Worm (Caenorhabditis elegans) whole organism, L1 larva: Measurements from ENCODE around the gene cyp-34A1.

Experiments used
- C34B4.2 ChIP-seq: sonication (generic microtip); optimal IDR thresholded peaks from 2 replicates; lab custom pipeline; 2017; ENCODE audit warnings: mild to moderate bottlenecking, missing genetic modification characterization, missing compliant biosample characterization
- F16B12.6 ChIP-seq: fragments of 150-350 bp; optimal IDR thresholded peaks from 2 replicates; lab custom pipeline; 2014; ENCODE audit warnings: missing biosample characterization, missing genetic modification characterization
- Y116A8C.19 ChIP-seq: sonication (generic microtip); optimal IDR thresholded peaks from 2 replicates; lab custom pipeline; 2016; ENCODE audit warnings: missing compliant biosample characterization, missing genetic modification characterization, borderline replicate concordance
- aha-1 ChIP-seq: fragments of 150-350 bp; optimal IDR thresholded peaks from 2 replicates; lab custom pipeline; 2014; ENCODE audit warnings: missing biosample characterization, missing genetic modification characterization
- alr-1 ChIP-seq: fragments of 200-800 bp; sonication (Bioruptor generic); optimal IDR thresholded peaks from 2 replicates; lab custom pipeline; 2018; ENCODE audit warnings: borderline replicate concordance, mild to moderate bottlenecking, missing genetic modification characterization, missing compliant biosample characterization
- ama-1 ChIP-seq: fragments of 150-350 bp; optimal IDR thresholded peaks from 2 replicates; lab custom pipeline; 2014
- blmp-1 ChIP-seq: fragments of 150-350 bp; optimal IDR thresholded peaks from 2 replicates; lab custom pipeline; 2014; ENCODE audit warnings: missing biosample characterization, missing genetic modification characterization
- ceh-8 ChIP-seq: fragments of 200-800 bp; sonication (Bioruptor generic); optimal IDR thresholded peaks from 2 replicates; lab custom pipeline; 2018; ENCODE audit warnings: mild to moderate bottlenecking, missing genetic modification characterization, moderate library complexity, missing compliant biosample characterization
- dpl-1 ChIP-seq, 3 experiments: fragments of 150-350 bp in 2 of 3; sonication (generic microtip) in 1 of 3; optimal IDR thresholded peaks; 2 replicates each; lab custom pipeline; 2014 to 2017; ENCODE audit warnings: missing biosample characterization in 3 of 3, missing genetic modification characterization in 3 of 3, missing genetic modification reagents in 3 of 3
- efl-1 ChIP-seq, 4 experiments: fragments of 150-350 bp; optimal IDR thresholded peaks in 3 of 4; peaks in 1 of 4; 1 replicate in 1 of 4; 2 replicates in 3 of 4; lab custom pipeline; 2014; ENCODE audit warnings: missing biosample characterization in 2 of 4, missing genetic modification characterization in 2 of 4, missing genetic modification reagents in 2 of 4
- efl-3 ChIP-seq: fragments of 200-800 bp; sonication (Bioruptor generic); optimal IDR thresholded peaks from 2 replicates; lab custom pipeline; 2018; ENCODE audit warnings: mild to moderate bottlenecking, missing genetic modification characterization, missing compliant biosample characterization
- egl-27 ChIP-seq, 2 experiments: fragments of 150-350 bp in 1 of 2; sonication (generic microtip); optimal IDR thresholded peaks; 3 replicates each; lab custom pipeline; 2017 to 2018; ENCODE audit warnings: missing biosample characterization in 2 of 2, missing genetic modification characterization in 2 of 2, missing genetic modification reagents in 2 of 2
- ets-5 ChIP-seq: fragments of 200-800 bp; sonication (Bioruptor generic); IDR thresholded peaks from 2 replicates; pipeline ENCODE4 v1.3.6; 2022; ENCODE audit warnings: missing genetic modification characterization, missing compliant biosample characterization
- fkh-4 ChIP-seq: sonication (generic microtip); optimal IDR thresholded peaks from 2 replicates; lab custom pipeline; 2016; ENCODE audit warnings: missing compliant biosample characterization, missing genetic modification characterization, borderline replicate concordance
- fkh-8 ChIP-seq: sonication (generic microtip); optimal IDR thresholded peaks from 2 replicates; lab custom pipeline; 2016; ENCODE audit warnings: mild to moderate bottlenecking, missing genetic modification characterization, missing compliant biosample characterization
- grh-1 ChIP-seq: fragments of 200-800 bp; sonication (Bioruptor generic); IDR thresholded peaks from 2 replicates; pipeline ENCODE4 v1.3.6; 2022; ENCODE audit warnings: missing genetic modification reagents, missing genetic modification characterization, missing compliant biosample characterization
- hlh-17 ChIP-seq: fragments of 200-800 bp; sonication (Bioruptor generic); optimal IDR thresholded peaks from 2 replicates; lab custom pipeline; 2018; ENCODE audit warnings: missing genetic modification characterization, mild to moderate bottlenecking, missing compliant biosample characterization, moderate library complexity, borderline replicate concordance
- hlh-4 ChIP-seq: sonication (generic microtip); optimal IDR thresholded peaks from 2 replicates; lab custom pipeline; 2016; ENCODE audit warnings: mild to moderate bottlenecking, missing genetic modification characterization, missing compliant biosample characterization
- irx-1 ChIP-seq: sonication (generic microtip); optimal IDR thresholded peaks from 2 replicates; lab custom pipeline; 2016; ENCODE audit warnings: missing genetic modification characterization, missing compliant biosample characterization
- isw-1 ChIP-seq: fragments of 200-800 bp; sonication (Bioruptor generic); IDR thresholded peaks from 2 replicates; pipeline ENCODE4 v1.3.6; 2022; ENCODE audit warnings: missing genetic modification characterization, missing compliant biosample characterization
- jun-1 ChIP-seq: fragments of 150-350 bp; optimal IDR thresholded peaks from 2 replicates; lab custom pipeline; 2014; ENCODE audit warnings: missing biosample characterization, missing genetic modification reagents, missing genetic modification characterization
- lin-13 ChIP-seq: fragments of 150-350 bp; optimal IDR thresholded peaks from 2 replicates; lab custom pipeline; 2014; ENCODE audit warnings: missing biosample characterization, missing genetic modification reagents, missing genetic modification characterization
- lin-39 ChIP-seq: fragments of 150-350 bp; optimal IDR thresholded peaks from 2 replicates; lab custom pipeline; 2014; ENCODE audit warnings: missing biosample characterization, missing genetic modification reagents, missing genetic modification characterization
- lir-3 ChIP-seq: sonication (generic microtip); optimal IDR thresholded peaks from 2 replicates; lab custom pipeline; 2016; ENCODE audit warnings: mild to moderate bottlenecking, missing genetic modification characterization, moderate library complexity, missing compliant biosample characterization; ENCODE audit not compliant: poor library complexity
- mep-1 ChIP-seq: fragments of 150-350 bp; optimal IDR thresholded peaks from 2 replicates; lab custom pipeline; 2014; ENCODE audit warnings: missing biosample characterization, missing genetic modification characterization
- nhr-237 ChIP-seq: fragments of 150-350 bp; optimal IDR thresholded peaks from 2 replicates; lab custom pipeline; 2014; ENCODE audit warnings: missing biosample characterization, missing genetic modification characterization
- nhr-47 ChIP-seq: sonication (generic microtip); optimal IDR thresholded peaks from 2 replicates; lab custom pipeline; 2016; ENCODE audit warnings: mild to moderate bottlenecking, missing genetic modification characterization, moderate library complexity, missing compliant biosample characterization
- nhr-76 ChIP-seq: sonication (generic microtip); optimal IDR thresholded peaks from 2 replicates; lab custom pipeline; 2017; ENCODE audit warnings: missing biosample characterization, missing genetic modification characterization
- nhr-77 ChIP-seq: fragments of 150-350 bp; optimal IDR thresholded peaks from 2 replicates; lab custom pipeline; 2014; ENCODE audit warnings: missing biosample characterization, missing genetic modification characterization
- nhr-90 ChIP-seq: sonication (generic microtip); optimal IDR thresholded peaks from 2 replicates; lab custom pipeline; 2016; ENCODE audit warnings: mild to moderate bottlenecking, missing genetic modification characterization, missing compliant biosample characterization; ENCODE audit not compliant: poor library complexity
- pag-3 ChIP-seq: sonication (generic microtip); optimal IDR thresholded peaks from 2 replicates; lab custom pipeline; 2017; ENCODE audit warnings: missing genetic modification characterization, mild to moderate bottlenecking, missing compliant biosample characterization, antibody characterized with exemption, borderline replicate concordance; ENCODE audit not compliant: insufficient read depth
- pax-3 ChIP-seq: fragments of 200-800 bp; sonication (Bioruptor generic); optimal IDR thresholded peaks from 2 replicates; lab custom pipeline; 2018; ENCODE audit warnings: mild to moderate bottlenecking, missing genetic modification characterization, moderate library complexity, missing compliant biosample characterization
- skn-1 ChIP-seq: fragments of 150-350 bp; optimal IDR thresholded peaks from 2 replicates; lab custom pipeline; 2014; ENCODE audit warnings: missing biosample characterization, missing genetic modification characterization
- swsn-7 ChIP-seq: sonication (generic microtip); optimal IDR thresholded peaks from 2 replicates; lab custom pipeline; 2016; ENCODE audit warnings: missing genetic modification characterization, missing compliant biosample characterization
- tbx-2 ChIP-seq: sonication (generic microtip); optimal IDR thresholded peaks from 2 replicates; lab custom pipeline; 2016; ENCODE audit warnings: missing genetic modification characterization, missing compliant biosample characterization
- unc-30 ChIP-seq: sonication (generic microtip); optimal IDR thresholded peaks from 2 replicates; lab custom pipeline; 2017; ENCODE audit warnings: missing biosample characterization, missing genetic modification characterization
- unc-98 ChIP-seq: fragments of 200-800 bp; sonication (Bioruptor generic); IDR thresholded peaks from 2 replicates; pipeline ENCODE4 v1.3.6; 2022; ENCODE audit warnings: missing genetic modification characterization, missing compliant biosample characterization
- xbp-1 ChIP-seq: sonication (generic microtip); optimal IDR thresholded peaks from 2 replicates; lab custom pipeline; 2016; ENCODE audit warnings: missing genetic modification characterization, missing compliant biosample characterization
- zag-1 ChIP-seq: fragments of 150-350 bp; optimal IDR thresholded peaks from 2 replicates; lab custom pipeline; 2014; ENCODE audit warnings: missing biosample characterization, missing genetic modification characterization
- ztf-4 ChIP-seq: fragments of 150-350 bp; optimal IDR thresholded peaks from 2 replicates; lab custom pipeline; 2014; ENCODE audit warnings: missing biosample characterization, missing genetic modification characterization

cyp-34A1 gene

DNA sequence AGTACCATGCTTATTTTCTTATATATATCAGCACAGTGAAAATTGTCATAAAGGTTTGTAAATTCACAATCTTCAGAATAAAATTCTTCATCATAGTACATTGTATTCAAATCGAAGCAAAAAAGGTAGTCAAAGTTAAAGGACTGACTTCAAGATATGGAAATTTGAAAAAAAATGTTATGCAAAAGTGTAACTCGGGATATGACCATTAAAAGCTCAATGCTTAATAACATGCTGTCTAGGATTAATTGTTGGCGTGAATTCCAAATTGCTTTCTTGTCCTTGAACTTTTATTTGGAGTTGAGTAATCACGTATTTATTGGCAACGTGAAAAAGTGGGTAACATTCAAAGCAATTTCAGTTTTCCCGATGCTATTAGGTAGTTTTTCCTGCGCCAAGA is 13.0 kb downstream of the cyp-34A1 start, which contains the start of gene srw-16:
Gene srw-16, minus strand, starts transcription at position 101 of the 400 bp plus-strand sequence.
- no peak for TF ChIP-seq lir-3
- TF ChIP-seq unc-98 (GFP tag; lab: Robert Waterston, UW): no peak
- no peak for TF ChIP-seq nhr-237 (tag; lab: Kevin White, UChicago)
- no peak for TF ChIP-seq mep-1 (tag; lab: Kevin White, UChicago)
- no peak for TF ChIP-seq swsn-7 (tag; lab: Kevin White, UChicago)
- no peak for TF ChIP-seq efl-1 (optimal IDR thresholded peaks at IDR 0.05; lab: Kevin White, UChicago)
- no peak for TF ChIP-seq efl-1 (GFP tag; optimal IDR thresholded peaks at IDR 0.05 in 1 of 2; lab: Kevin White, UChicago)
- no peak for TF ChIP-seq ets-5 (GFP tag; lab: Robert Waterston, UW)
- TF ChIP-seq pag-3 (tag; lab: Kevin White, UChicago): no peak
- TF ChIP-seq xbp-1 (tag; lab: Kevin White, UChicago): no peak
- no peak for TF ChIP-seq nhr-77
- TF ChIP-seq jun-1 (tag; lab: Kevin White, UChicago): no peak
- no peak for TF ChIP-seq pax-3

DNA sequence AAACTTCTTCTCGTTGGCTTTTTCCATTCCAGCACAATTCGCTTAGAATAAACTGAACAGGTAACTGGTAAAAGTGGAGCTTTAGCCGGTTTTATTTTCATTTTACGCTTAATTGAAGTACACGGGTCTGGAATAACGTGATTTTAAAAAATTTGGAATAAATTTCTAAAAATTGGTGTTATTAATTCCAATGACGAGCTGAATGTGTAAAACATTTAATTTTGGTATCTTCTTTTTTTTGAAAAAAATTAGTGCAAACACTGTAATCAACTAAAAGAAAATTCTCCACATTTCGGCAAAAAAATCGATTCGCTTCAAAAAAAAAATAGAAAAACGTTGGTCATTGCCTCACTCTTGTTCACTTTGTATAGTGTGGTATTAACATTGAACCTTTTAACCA is 15.5 kb downstream of the cyp-34A1 start, which contains the start of gene T10H4.4:
Gene T10H4.4, minus strand, starts transcription at position 101 of the 400 bp plus-strand sequence.
- TF ChIP-seq nhr-76 (tag; lab: Kevin White, UChicago) (no peak), fkh-8 (tag; lab: Kevin White, UChicago) (no peak), skn-1 (tag; lab: Kevin White, UChicago) (no peak), zag-1 (tag; lab: Kevin White, UChicago) (no peak), isw-1 (GFP tag; lab: Robert Waterston, UW) (no peak), nhr-90 (tag; lab: Kevin White, UChicago) (no peak), tbx-2 (tag; lab: Kevin White, UChicago) (no peak), unc-30 (no peak), lin-39 (tag; lab: Kevin White, UChicago) (no peak), grh-1 (no peak), alr-1 (tag; lab: Kevin White, UChicago) (no peak), xbp-1 (tag; lab: Kevin White, UChicago) (no peak), lir-3 (no peak)

DNA sequence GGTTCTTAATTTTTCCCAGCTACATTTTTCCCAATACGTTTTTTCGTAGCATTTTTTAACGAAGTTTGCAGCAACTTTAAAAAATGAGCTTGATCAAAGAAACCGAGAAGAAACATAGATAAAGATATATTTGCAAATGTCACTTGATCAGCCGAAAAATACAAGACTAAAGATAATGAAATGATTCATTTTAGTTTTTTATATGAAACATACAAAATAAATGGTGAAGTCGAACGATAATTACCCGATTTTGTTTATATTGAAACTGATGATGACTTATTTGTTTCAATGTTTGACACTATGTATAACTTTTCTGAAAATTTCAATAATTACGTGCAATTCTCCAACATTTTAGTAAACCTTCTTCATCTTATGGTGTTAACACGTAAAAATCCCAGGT is 19.5 kb downstream of the cyp-34A1 start, which contains the start of gene srw-22:
Gene srw-22, plus strand, starts transcription at position 301 of the 400 bp plus-strand sequence.
- TF ChIP-seq nhr-47 (tag; lab: Kevin White, UChicago): no peak
- no peak for TF ChIP-seq irx-1 (tag; lab: Kevin White, UChicago)
- TF ChIP-seq alr-1 (tag; lab: Kevin White, UChicago): no peak
- no peak for TF ChIP-seq ceh-8
- no peak for TF ChIP-seq grh-1
- no peak for TF ChIP-seq blmp-1 (tag; lab: Kevin White, UChicago)
- TF ChIP-seq lin-39 (tag; lab: Kevin White, UChicago): no peak
- no peak for TF ChIP-seq pag-3 (tag; lab: Kevin White, UChicago)
- no peak for TF ChIP-seq F16B12.6 (tag; lab: Kevin White, UChicago)
- no peak for TF ChIP-seq Y116A8C.19 (tag; lab: Kevin White, UChicago)
- no peak for TF ChIP-seq hlh-4 (tag; lab: Kevin White, UChicago)
- no peak for TF ChIP-seq C34B4.2 (tag; lab: Kevin White, UChicago)
- TF ChIP-seq hlh-17 (GFP tag; lab: Kevin White, UChicago): no peak
- TF ChIP-seq ama-1 (lab: Kevin White, UChicago): no peak
- TF ChIP-seq ets-5 (GFP tag; lab: Robert Waterston, UW): no peak

DNA sequence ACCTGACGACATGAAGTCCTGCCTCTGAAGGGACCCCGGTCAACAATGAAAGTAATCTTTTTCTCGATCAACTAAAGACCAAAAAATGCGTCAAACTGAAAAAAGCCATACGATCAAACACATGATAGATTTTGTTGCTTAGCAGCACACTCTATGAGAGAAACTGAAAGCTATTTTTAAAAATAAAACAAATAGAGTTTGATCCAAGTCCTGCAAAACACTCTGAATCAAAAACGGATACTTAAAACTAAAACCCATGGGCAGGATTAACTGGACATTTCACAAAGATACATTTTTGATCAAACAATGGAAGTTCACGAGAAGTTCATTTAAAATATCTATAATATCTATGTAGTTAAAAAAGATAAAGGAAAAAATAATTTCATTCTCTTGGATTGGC is 20.4 kb downstream of the cyp-34A1 start, which contains the start of gene T10H4.13:
Gene T10H4.13, minus strand, starts transcription at position 101 of the 400 bp plus-strand sequence.
- no peak for TF ChIP-seq unc-98 (GFP tag; lab: Robert Waterston, UW)
- TF ChIP-seq efl-1 (optimal IDR thresholded peaks at IDR 0.05; lab: Kevin White, UChicago): no peak
- TF ChIP-seq efl-1 (GFP tag; optimal IDR thresholded peaks at IDR 0.05 in 1 of 2; lab: Kevin White, UChicago): no peak
- no peak for TF ChIP-seq lin-13 (GFP tag; lab: Kevin White, UChicago)
- TF ChIP-seq efl-3 (GFP tag; lab: Kevin White, UChicago): no peak
- no peak for TF ChIP-seq isw-1 (GFP tag; lab: Robert Waterston, UW)
- TF ChIP-seq jun-1 (tag; lab: Kevin White, UChicago): no peak
- TF ChIP-seq ztf-4 (tag; lab: Kevin White, UChicago): no peak
- TF ChIP-seq aha-1 (tag; lab: Kevin White, UChicago): no peak
- TF ChIP-seq fkh-4 (tag; lab: Kevin White, UChicago): no peak
- TF ChIP-seq dpl-1 (GFP tag; optimal IDR thresholded peaks at IDR 0.05; lab: Kevin White, UChicago): no peak
- TF ChIP-seq egl-27 (tag; optimal IDR thresholded peaks at IDR 0.05; lab: Kevin White, UChicago): no peak
- no peak for TF ChIP-seq zag-1 (tag; lab: Kevin White, UChicago)
